Fruit fly (Drosophila melanogaster): ENCODE results near the gene cup.

The cup gene

dm6 chr2L:6663562-6664051 is at the start of gene cup, which contains the start of the genes CG13771 and CG34310:
cup (plus strand) TSS chr2L:6663664.
CG13771 (minus strand) TSS chr2L:6663612.
CG34310 (plus strand) TSS chr2L:6663664.
- peak; percentile 43 for TF ChIP-seq ovo (GFP tag; optimal IDR thresholded peaks at IDR 0.05)
- no peak for TF ChIP-seq bab1 (GFP tag; optimal IDR thresholded peaks at IDR 0.05)

DNA sequence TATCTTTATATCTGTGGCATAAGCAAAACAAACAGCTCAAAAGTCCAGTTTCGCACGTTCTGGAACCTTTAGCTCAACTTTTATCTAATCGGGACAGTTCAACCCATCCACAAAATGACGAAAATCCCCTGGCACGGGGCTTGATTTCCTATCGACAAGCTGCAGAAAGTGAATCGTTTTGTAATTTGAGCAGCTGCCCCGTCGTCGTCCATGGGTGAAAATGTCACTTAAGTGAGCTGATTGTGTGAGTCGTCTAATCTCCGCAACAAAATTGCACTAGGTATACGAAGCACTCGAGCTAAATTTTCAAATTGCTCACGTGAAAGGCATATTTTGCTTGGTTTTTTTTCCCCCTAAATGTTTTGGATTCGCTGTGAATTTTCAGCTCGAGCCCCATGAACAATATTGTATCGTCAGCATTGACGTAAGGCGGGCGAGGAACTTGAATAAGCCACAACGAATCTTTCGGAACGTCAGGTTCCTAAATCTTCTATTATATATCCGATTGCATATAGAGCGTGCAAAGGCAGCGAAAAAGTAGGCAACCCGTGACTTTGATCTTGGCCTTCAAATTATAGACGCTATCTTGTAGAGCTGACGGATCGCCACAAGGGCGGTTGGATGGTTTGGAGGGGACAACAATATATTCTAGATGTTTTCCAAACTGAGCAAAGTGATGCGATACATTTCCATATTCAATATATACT is 49.1 kb upstream of the cup start:
- TF ChIP-seq CG12768 (GFP tag; optimal IDR thresholded peaks at IDR 0.05), result peak; percentile 32
- TF ChIP-seq kay (GFP tag; ENCODE audit: borderline replicate concordance), result peak; percentile 81
- no peak for TF ChIP-seq CG33017 (tag; optimal IDR thresholded peaks at IDR 0.05)
- peak; percentile 55 for TF ChIP-seq cic (GFP tag; optimal IDR thresholded peaks at IDR 0.05)
- TF ChIP-seq Mnt (GFP tag; optimal IDR thresholded peaks at IDR 0.05), result peak; percentile 71
- TF ChIP-seq tj (GFP tag; optimal IDR thresholded peaks at IDR 0.05), result peak; percentile 89

DNA sequence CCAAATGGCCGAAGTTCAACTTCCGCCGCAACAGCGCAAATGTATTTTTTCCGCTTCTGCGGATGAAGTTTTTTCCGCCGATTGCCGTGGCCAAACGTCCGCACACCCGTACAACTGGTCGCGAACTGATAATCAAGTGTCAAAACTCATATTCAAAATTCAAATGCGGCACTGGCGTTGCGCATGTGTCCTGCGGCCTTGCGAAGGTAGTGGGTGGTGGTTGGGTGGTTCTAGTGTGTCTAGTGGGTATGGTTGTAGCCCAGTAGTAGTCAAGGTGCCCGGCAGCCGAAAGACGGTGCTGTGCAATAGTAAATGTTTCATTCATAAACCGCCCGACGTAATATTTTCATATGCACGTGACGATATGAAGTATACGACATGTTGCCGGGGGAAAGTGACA is 41.9 kb upstream of the cup start, which contains the start of gene DIP-iota:
Gene DIP-iota (minus strand): TSS at position 101 of the 400 bp plus-strand sequence.
- TF ChIP-seq Mnt (GFP tag; optimal IDR thresholded peaks at IDR 0.05), result no peak
- no peak for TF ChIP-seq CG12768 (GFP tag; optimal IDR thresholded peaks at IDR 0.05)
- no peak for TF ChIP-seq CG7101 (tag; optimal IDR thresholded peaks at IDR 0.05)
- TF ChIP-seq ovo (GFP tag; optimal IDR thresholded peaks at IDR 0.05), result no peak
- no peak for TF ChIP-seq cic (GFP tag; optimal IDR thresholded peaks at IDR 0.05)
- TF ChIP-seq toe (GFP tag; optimal IDR thresholded peaks at IDR 0.05), result no peak
- TF ChIP-seq Clk (GFP tag; optimal IDR thresholded peaks at IDR 0.05), result no peak
- TF ChIP-seq CG11617 (GFP tag; optimal IDR thresholded peaks at IDR 0.05), result no peak
- TF ChIP-seq CG7045 (GFP tag; optimal IDR thresholded peaks at IDR 0.05), result no peak
- TF ChIP-seq CG14711 (tag; optimal IDR thresholded peaks at IDR 0.05), result no peak
- TF ChIP-seq CG1620 (GFP tag; optimal IDR thresholded peaks at IDR 0.05), result no peak
- no peak for TF ChIP-seq CG5204 (GFP tag; optimal IDR thresholded peaks at IDR 0.05)
- no peak for TF ChIP-seq Hr96 (GFP tag; optimal IDR thresholded peaks at IDR 0.05)
- no peak for TF ChIP-seq pad (GFP tag; optimal IDR thresholded peaks at IDR 0.05)
- TF ChIP-seq kay (GFP tag; ENCODE audit: borderline replicate concordance), result no peak

DNA sequence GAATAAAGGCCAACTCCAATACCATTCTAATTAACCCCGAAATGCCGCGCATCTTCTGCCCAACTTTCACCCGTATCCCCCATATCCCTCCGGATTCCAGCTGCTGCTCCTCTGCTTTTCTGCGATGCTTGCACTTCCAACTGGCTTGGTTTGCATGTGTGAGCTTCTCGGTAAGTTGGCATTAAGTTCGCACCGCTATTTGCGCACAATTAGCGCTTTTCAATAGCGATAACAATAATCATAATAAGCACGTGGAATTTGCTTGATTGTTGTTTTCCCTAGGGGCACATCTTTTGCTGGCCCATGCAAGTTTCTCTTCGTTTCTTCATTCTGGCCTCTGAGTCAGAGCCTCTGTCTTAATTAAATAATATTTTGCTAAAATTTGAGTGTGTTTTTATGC is 41.4 kb upstream of the cup start:
- peak; percentile 99 for TF ChIP-seq tj (GFP tag; optimal IDR thresholded peaks at IDR 0.05)
- no peak for TF ChIP-seq Crg-1 (GFP tag; optimal IDR thresholded peaks at IDR 0.05)
- TF ChIP-seq cic (GFP tag; optimal IDR thresholded peaks at IDR 0.05), result no peak

DNA sequence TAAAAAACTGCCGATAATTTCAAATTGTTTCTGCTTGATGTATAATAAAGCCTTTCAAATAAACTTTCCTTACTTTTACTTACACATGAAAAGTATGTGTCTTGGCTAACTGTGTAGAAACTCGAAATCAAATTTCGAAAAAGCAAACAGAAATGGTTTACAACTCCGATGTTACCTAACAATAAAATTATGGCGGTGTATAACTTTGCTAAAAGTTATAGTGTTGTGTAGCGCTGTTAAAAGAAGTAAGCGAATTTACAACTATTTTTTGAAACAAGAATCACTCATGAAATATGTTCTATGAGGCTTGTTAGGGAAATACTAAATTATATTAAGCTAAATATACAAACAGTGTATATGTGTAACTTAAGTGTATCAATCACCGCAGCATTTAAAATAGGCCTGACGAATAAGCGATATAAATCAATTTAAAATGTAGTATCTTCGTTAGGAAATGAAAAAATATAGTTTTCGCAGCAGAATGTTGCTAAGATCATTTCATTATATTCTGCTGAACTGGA is 40.8 kb upstream of the cup start, which contains the start of gene CG34345:
Gene CG34345 (plus strand): TSS at position 471 of the 521 bp plus-strand sequence.
- TF ChIP-seq CG14711 (tag; optimal IDR thresholded peaks at IDR 0.05) (peak; percentile 3), kay (GFP tag; ENCODE audit: borderline replicate concordance) (no peak), tj (GFP tag; optimal IDR thresholded peaks at IDR 0.05) (no peak), CG1620 (GFP tag; optimal IDR thresholded peaks at IDR 0.05) (peak; percentile 29)

dm6 chr2L:6632307-6632706 is 31.2 kb upstream of the cup start, which contains the start of gene Oatp26F:
Oatp26F (minus strand) TSS chr2L:6632407.
- TF ChIP-seq CG5204 (GFP tag; optimal IDR thresholded peaks at IDR 0.05), result no peak
- TF ChIP-seq pad (GFP tag; optimal IDR thresholded peaks at IDR 0.05), result no peak

DNA sequence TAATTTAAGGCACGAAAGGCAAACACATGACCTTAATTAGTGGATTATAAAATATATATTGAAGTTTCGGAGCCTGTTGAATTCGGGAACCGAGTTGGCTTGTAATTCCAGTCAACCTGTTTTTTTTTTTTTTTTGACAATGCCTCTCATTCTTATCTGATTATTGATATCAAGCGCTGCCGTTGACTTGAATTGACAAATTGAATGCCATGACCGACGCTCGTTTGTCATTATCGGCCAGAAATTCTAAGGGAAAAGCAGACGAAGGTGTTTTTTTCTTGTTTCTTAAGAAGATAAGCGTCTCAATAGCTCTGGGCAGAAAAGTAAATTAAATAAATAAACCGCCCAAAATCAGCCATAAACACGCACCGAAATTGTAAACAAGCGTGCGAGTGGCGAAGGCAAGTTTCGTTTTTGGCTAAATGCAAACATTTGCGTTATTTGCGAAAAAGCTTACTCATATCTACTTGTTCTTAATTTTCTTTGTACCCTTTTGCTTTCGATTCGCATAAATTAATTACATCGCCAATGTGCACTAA is 20.2 kb upstream of the cup start:
- TF ChIP-seq CG12768 (GFP tag; optimal IDR thresholded peaks at IDR 0.05) (no peak), Crg-1 (GFP tag; optimal IDR thresholded peaks at IDR 0.05) (peak; percentile 4), CG33017 (tag; optimal IDR thresholded peaks at IDR 0.05) (no peak), Clk (GFP tag; optimal IDR thresholded peaks at IDR 0.05) (no peak), cnc (optimal IDR thresholded peaks at IDR 0.05) (no peak), ovo (GFP tag; optimal IDR thresholded peaks at IDR 0.05) (no peak), CG11617 (GFP tag; optimal IDR thresholded peaks at IDR 0.05) (no peak), pad (GFP tag; optimal IDR thresholded peaks at IDR 0.05) (no peak), CG5204 (GFP tag; optimal IDR thresholded peaks at IDR 0.05) (no peak), CG14711 (tag; optimal IDR thresholded peaks at IDR 0.05) (no peak), Mnt (GFP tag; optimal IDR thresholded peaks at IDR 0.05) (peak; percentile 7), kay (GFP tag; ENCODE audit: borderline replicate concordance) (peak; percentile 37), bab1 (GFP tag; optimal IDR thresholded peaks at IDR 0.05) (no peak), tj (GFP tag; optimal IDR thresholded peaks at IDR 0.05) (peak; percentile 85), CG7101 (tag; optimal IDR thresholded peaks at IDR 0.05) (no peak), cic (GFP tag; optimal IDR thresholded peaks at IDR 0.05) (no peak), CG7045 (GFP tag; optimal IDR thresholded peaks at IDR 0.05) (no peak), Hr96 (GFP tag; optimal IDR thresholded peaks at IDR 0.05) (no peak), toe (GFP tag; optimal IDR thresholded peaks at IDR 0.05) (no peak), CG1620 (GFP tag; optimal IDR thresholded peaks at IDR 0.05) (no peak)

All from whole organism, adult.